Worm (Caenorhabditis elegans) whole organism, late embryonic: ENCODE measurements around the gene F07A11.1.

Experiments
- che-1 ChIP-seq: sonication (generic microtip); optimal IDR thresholded peaks from 2 replicates; lab custom pipeline; 2016; ENCODE audit warnings: mild to moderate bottlenecking, missing genetic modification characterization, missing compliant biosample characterization
- fkh-6 ChIP-seq: sonication (generic microtip); optimal IDR thresholded peaks from 2 replicates; lab custom pipeline; 2016; ENCODE audit warnings: missing genetic modification characterization, missing compliant biosample characterization
- mec-3 ChIP-seq: sonication (generic microtip); optimal IDR thresholded peaks from 2 replicates; lab custom pipeline; 2016; ENCODE audit warnings: borderline replicate concordance, missing genetic modification characterization, missing compliant biosample characterization
- nhr-11 ChIP-seq: fragments of 150-350 bp; optimal IDR thresholded peaks from 2 replicates; lab custom pipeline; 2014; ENCODE audit warnings: missing biosample characterization, missing genetic modification characterization
- unc-55 ChIP-seq: sonication (generic microtip); optimal IDR thresholded peaks from 2 replicates; lab custom pipeline; 2017; ENCODE audit warnings: missing biosample characterization, missing genetic modification reagents, missing genetic modification characterization

DNA sequence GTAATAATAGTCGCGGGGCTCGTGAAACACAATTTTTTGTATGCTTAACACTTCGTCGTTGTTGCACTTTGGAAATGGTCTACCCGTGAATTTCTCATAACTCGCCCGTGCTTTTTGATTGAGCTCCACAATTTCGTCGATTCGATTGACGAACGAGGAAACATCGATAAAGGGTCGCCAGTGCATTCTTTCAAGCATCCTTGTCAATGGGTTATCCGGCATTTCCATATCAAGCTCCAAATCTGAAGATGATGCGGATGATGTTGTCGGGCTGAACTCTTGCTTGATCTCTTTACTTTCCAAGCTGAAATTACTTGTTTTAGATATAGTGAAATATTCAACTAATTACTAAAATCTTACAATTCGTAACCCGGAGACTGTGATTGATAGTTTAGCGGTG, 36.0 kb upstream of the F07A11.1 start:
- TF ChIP-seq mec-3 (tag; lab: Kevin White, UChicago) (no peak), nhr-11 (no peak), fkh-6 (no peak), che-1 (no peak), unc-55 (GFP tag; lab: Kevin White, UChicago) (no peak)
